Fruit fly (Drosophila melanogaster): ENCODE data around the gene LeuRS-m.

- TF ChIP-seq psq (optimal IDR thresholded peaks at IDR 0.05) (no peak), h (optimal IDR thresholded peaks at IDR 0.05) (no peak), Sin3A (optimal IDR thresholded peaks at IDR 0.05) (no peak), insv (optimal IDR thresholded peaks at IDR 0.05) (no peak)
These were observed 27.4 kb downstream of the LeuRS-m start for dm6 chr3L:4853070-4853469.
